Fruit fly (Drosophila melanogaster): Measurements from ENCODE around the gene CG14075.

CG14075 gene

dm6 chr3L:18996774-18997589 is 12.2 kb downstream of the CG14075 start (continued):
- TF ChIP-seq Doc3 (GFP tag; IDR thresholded peaks at IDR 0.05; ENCODE audit: partially characterized antibody) (no peak), onecut (GFP tag; IDR thresholded peaks at IDR 0.05) (no peak), CG11085 (GFP tag; IDR thresholded peaks at IDR 0.05) (no peak), CG12299 (tag; optimal IDR thresholded peaks at IDR 0.05) (no peak), CG7786 (GFP tag; optimal IDR thresholded peaks at IDR 0.05) (no peak), BEAF-32 (GFP tag; optimal IDR thresholded peaks at IDR 0.05) (no peak), H2.0 (GFP tag; IDR thresholded peaks at IDR 0.05) (no peak), CG17361 (GFP tag; IDR thresholded peaks at IDR 0.05) (no peak), CG15696 (tag; optimal IDR thresholded peaks at IDR 0.05) (no peak), CG10543 (GFP tag; optimal IDR thresholded peaks at IDR 0.05) (peak; percentile 77), CG3838 (GFP tag; optimal IDR thresholded peaks at IDR 0.05) (no peak), CG7357 (GFP tag; IDR thresholded peaks at IDR 0.05) (no peak), lov (optimal IDR thresholded peaks at IDR 0.05) (no peak), lov (GFP tag; IDR thresholded peaks at IDR 0.05) (no peak), ro (GFP tag; IDR thresholded peaks at IDR 0.05) (no peak), Kr (GFP tag; optimal IDR thresholded peaks at IDR 0.05) (no peak), HmgD (GFP tag; optimal IDR thresholded peaks at IDR 0.05) (no peak), yki (optimal IDR thresholded peaks at IDR 0.05) (no peak), tin (GFP tag; optimal IDR thresholded peaks at IDR 0.05) (no peak), zf30C (GFP tag; optimal IDR thresholded peaks at IDR 0.05) (no peak), ttk (GFP tag; IDR thresholded peaks at IDR 0.05) (no peak), caup (GFP tag; optimal IDR thresholded peaks at IDR 0.05; ENCODE audit: severe bottlenecking) (peak; percentile 1), CG17612 (GFP tag; IDR thresholded peaks at IDR 0.05) (no peak), Dip2 (GFP tag; IDR thresholded peaks at IDR 0.05) (no peak), CG2129 (GFP tag; IDR thresholded peaks at IDR 0.05; ENCODE audit: partially characterized antibody) (no peak), unc-4 (GFP tag; IDR thresholded peaks at IDR 0.05; ENCODE audit: partially characterized antibody) (no peak), D19A (tag; optimal IDR thresholded peaks at IDR 0.05) (no peak), chif (GFP tag; optimal IDR thresholded peaks at IDR 0.05) (no peak), Dip3 (GFP tag; optimal IDR thresholded peaks at IDR 0.05) (no peak), Hsf (GFP tag; optimal IDR thresholded peaks at IDR 0.05) (no peak), chinmo (GFP tag; IDR thresholded peaks at IDR 0.05; ENCODE audit: partially characterized antibody) (no peak; the same call in 3 of the 4 replicates), jumu (GFP tag; optimal IDR thresholded peaks at IDR 0.05) (no peak), wdn (GFP tag; IDR thresholded peaks at IDR 0.05) (no peak), jigr1 (GFP tag; IDR thresholded peaks at IDR 0.05) (no peak), sc (optimal IDR thresholded peaks at IDR 0.05) (no peak), sc (GFP tag; optimal IDR thresholded peaks at IDR 0.05) (no peak), z (GFP tag; IDR thresholded peaks at IDR 0.05) (no peak), CG13894 (tag; optimal IDR thresholded peaks at IDR 0.05) (peak; percentile 81), CG8290 (GFP tag; optimal IDR thresholded peaks at IDR 0.05) (no peak), CG8290 (tag; optimal IDR thresholded peaks at IDR 0.05) (no peak), CG1792 (GFP tag; optimal IDR thresholded peaks at IDR 0.05) (no peak), dysf (GFP tag; IDR thresholded peaks at IDR 0.05) (no peak), ap (GFP tag; IDR thresholded peaks at IDR 0.05) (no peak), CG7963 (GFP tag; IDR thresholded peaks at IDR 0.05; ENCODE audit: partially characterized antibody) (no peak), tgo (GFP tag; IDR thresholded peaks at IDR 0.05) (no peak), gsb (GFP tag; IDR thresholded peaks at IDR 0.05) (no peak), phol (tag; optimal IDR thresholded peaks at IDR 0.05) (no peak), CG7271 (tag; optimal IDR thresholded peaks at IDR 0.05) (no peak), Dll (GFP tag; IDR thresholded peaks at IDR 0.05; ENCODE audit: partially characterized antibody) (0 out of 4 replicates have a peak, but pooled peaks have one; percentile 7), Hr3 (GFP tag; optimal IDR thresholded peaks at IDR 0.05) (no peak), sqz (GFP tag; optimal IDR thresholded peaks at IDR 0.05) (no peak)
